Fruit fly (Drosophila melanogaster) S2 (cell line): Measurements from ENCODE around the gene rno.

Source experiments
- CG8478 ChIP-seq: fragments of >200 bp; optimal IDR thresholded peaks from 2 replicates; lab custom pipeline; 2018
- CTCF ChIP-seq, 2 experiments: fragments of >200 bp; optimal IDR thresholded peaks; 2 replicates each; lab custom pipeline; 2018

The rno gene

dm6 chr3L:139574-140567 is 59.7 kb downstream of the rno start:
- no peak for TF ChIP-seq CTCF (optimal IDR thresholded peaks at IDR 0.05; lab: Kevin White, UChicago)
- no peak for TF ChIP-seq CG8478 (lab: Kevin White, UChicago)

dm6 chr3L:137596-138169 is 61.9 kb downstream of the rno start:
- TF ChIP-seq CG8478 (lab: Kevin White, UChicago) (no peak), CTCF (optimal IDR thresholded peaks at IDR 0.05; lab: Kevin White, UChicago) (no peak)
